Worm (Caenorhabditis elegans) whole organism, L4 larva: ENCODE results near the gene rgs-7.

Experiments used
- ceh-28 ChIP-seq: fragments of 150-350 bp; optimal IDR thresholded peaks from 2 replicates; lab custom pipeline; 2014; ENCODE audit warnings: missing biosample characterization, missing genetic modification reagents, missing genetic modification characterization
- daf-16 ChIP-seq, 3 experiments: sonication (generic microtip); optimal IDR thresholded peaks; 2 replicates each; lab custom pipeline; 2016 to 2017; ENCODE audit warnings: missing genetic modification characterization in 3 of 3, missing genetic modification reagents in 3 of 3, mild to moderate bottlenecking in 2 of 3, missing compliant biosample characterization in 2 of 3, missing biosample characterization in 1 of 3, moderate library complexity in 1 of 3
- dmd-6 ChIP-seq: fragments of 200-800 bp; sonication (Bioruptor generic); IDR thresholded peaks from 2 replicates; pipeline ENCODE4 v1.3.6; 2022; ENCODE audit warnings: missing genetic modification reagents, missing genetic modification characterization, missing compliant biosample characterization
- fkh-10 ChIP-seq: fragments of 150-350 bp; optimal IDR thresholded peaks from 2 replicates; lab custom pipeline; 2014; ENCODE audit warnings: missing biosample characterization, missing genetic modification reagents, missing genetic modification characterization
- hlh-30 ChIP-seq: sonication (generic microtip); optimal IDR thresholded peaks from 2 replicates; lab custom pipeline; 2017; ENCODE audit warnings: antibody characterized with exemption, mild to moderate bottlenecking, missing genetic modification characterization, missing compliant biosample characterization; ENCODE audit not compliant: insufficient read depth
- lin-13 ChIP-seq: fragments of 150-350 bp; optimal IDR thresholded peaks from 2 replicates; lab custom pipeline; 2014; ENCODE audit warnings: missing biosample characterization, missing genetic modification reagents, missing genetic modification characterization
- lin-29 ChIP-seq: fragments of 200-800 bp; sonication (Bioruptor generic); IDR thresholded peaks from 2 replicates; pipeline ENCODE4 v1.3.6; 2022; ENCODE audit warnings: missing genetic modification reagents, missing genetic modification characterization, missing compliant biosample characterization
- lin-39 ChIP-seq: fragments of 150-350 bp; optimal IDR thresholded peaks from 2 replicates; lab custom pipeline; 2014; ENCODE audit warnings: missing biosample characterization, missing genetic modification reagents, missing genetic modification characterization
- lsy-2 ChIP-seq, 2 experiments: fragments of 150-350 bp in 1 of 2; sonication (generic microtip) in 1 of 2; optimal IDR thresholded peaks; 2 replicates each; lab custom pipeline; 2014 to 2017; ENCODE audit warnings: missing biosample characterization in 2 of 2, missing genetic modification characterization in 2 of 2
- mdt-29 ChIP-seq: fragments of 200-800 bp; sonication (Bioruptor generic); IDR thresholded peaks from 2 replicates; pipeline ENCODE4 v1.3.6; 2022; ENCODE audit warnings: missing genetic modification reagents, missing genetic modification characterization, missing compliant biosample characterization
- nhr-11 ChIP-seq: fragments of 150-350 bp; optimal IDR thresholded peaks from 2 replicates; lab custom pipeline; 2014; ENCODE audit warnings: missing biosample characterization, missing genetic modification characterization
- unc-62 ChIP-seq, 3 experiments: fragments of 150-350 bp in 1 of 3; sonication (generic microtip); optimal IDR thresholded peaks in 2 of 3; peaks in 1 of 3; 1 replicate in 1 of 3; 2 replicates in 2 of 3; lab custom pipeline; 2014 to 2017; ENCODE audit warnings: missing biosample characterization in 3 of 3, missing genetic modification characterization in 3 of 3, missing genetic modification reagents in 3 of 3, missing genotype in 1 of 3
- zag-1 ChIP-seq: fragments of 150-350 bp; optimal IDR thresholded peaks from 2 replicates; lab custom pipeline; 2014; ENCODE audit warnings: missing biosample characterization, missing genetic modification characterization

DNA sequence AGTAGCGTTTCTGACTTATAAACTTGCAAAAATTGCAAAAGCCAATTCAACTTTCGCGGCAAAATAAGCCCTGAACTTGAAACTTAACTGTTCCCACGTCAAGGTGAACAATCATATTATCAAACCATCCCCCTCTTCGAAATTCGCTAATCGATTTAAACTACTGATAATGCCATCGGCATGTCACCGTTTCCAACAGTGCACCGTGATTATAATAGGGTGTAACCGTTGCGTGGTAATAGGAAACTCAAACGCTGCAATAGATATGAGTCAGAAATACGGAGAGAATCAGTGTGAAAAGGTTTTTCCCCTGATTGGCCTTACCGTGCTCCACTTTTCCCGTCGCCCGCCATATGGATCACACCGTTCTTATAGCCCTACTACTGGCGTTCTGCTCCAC lies 41.4 kb upstream of the rgs-7 start:
- TF ChIP-seq fkh-10 (GFP tag; lab: Kevin White, UChicago) (no peak), lin-29 (GFP tag; lab: Robert Waterston, UW) (no peak), nhr-11 (tag; lab: Kevin White, UChicago) (no peak), lin-39 (tag; lab: Kevin White, UChicago) (no peak), zag-1 (tag; lab: Kevin White, UChicago) (no peak), daf-16 (GFP tag; optimal IDR thresholded peaks at IDR 0.05; lab: Kevin White, UChicago) (no peak), daf-16 (tag; optimal IDR thresholded peaks at IDR 0.05; lab: Kevin White, UChicago) (peak; percentile 61), unc-62 (GFP tag; optimal IDR thresholded peaks at IDR 0.05 in 1 of 2; lab: Kevin White, UChicago) (no peak), unc-62 (tag; optimal IDR thresholded peaks at IDR 0.05; lab: Kevin White, UChicago) (no peak), lin-13 (GFP tag; lab: Kevin White, UChicago) (no peak), hlh-30 (tag; lab: Kevin White, UChicago) (peak; percentile 25), mdt-29 (GFP tag; lab: Robert Waterston, UW) (no peak), ceh-28 (tag; lab: Kevin White, UChicago) (no peak), dmd-6 (GFP tag; lab: Robert Waterston, UW) (peak; percentile 76), lsy-2 (tag; optimal IDR thresholded peaks at IDR 0.05; lab: Kevin White, UChicago) (no peak)
